Fruit fly (Drosophila melanogaster): ENCODE data around the gene CG33642.

CG33642 gene

DNA sequence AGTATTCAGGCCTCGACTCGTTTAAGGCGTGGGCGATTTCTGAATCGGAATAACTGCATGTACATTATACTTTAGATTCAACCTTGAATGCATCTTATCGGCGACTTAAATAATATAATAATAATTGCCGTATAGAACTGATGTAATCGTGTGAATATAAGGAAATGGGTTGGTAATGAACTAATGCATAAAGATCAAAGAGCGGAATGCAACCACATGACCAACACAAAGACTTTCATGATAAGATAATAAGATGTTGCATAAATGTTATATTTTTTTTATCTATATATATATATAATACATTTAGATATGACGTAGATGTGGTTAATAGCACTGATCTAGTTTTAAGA lies 14.1 kb upstream of the CG33642 start:
- TF ChIP-seq pb (GFP tag; optimal IDR thresholded peaks at IDR 0.05) = no peak
- TF ChIP-seq Ets65A (GFP tag) = peak; percentile 70

- TF ChIP-seq Hmx (GFP tag; optimal IDR thresholded peaks at IDR 0.05) (no peak), CG13624 (GFP tag; optimal IDR thresholded peaks at IDR 0.05) (no peak), CG17361 (GFP tag; IDR thresholded peaks at IDR 0.05) (no peak), row (GFP tag; IDR thresholded peaks at IDR 0.05) (peak; percentile 31; the same call in 1 of the 3 replicates), ems (GFP tag; optimal IDR thresholded peaks at IDR 0.05) (no peak)
Measured at dm6 chr2L:13521807-13522206, 8.0 kb upstream of the CG33642 start.

- TF ChIP-seq gce (GFP tag; IDR thresholded peaks at IDR 0.05) (no peak), CG15269 (tag; optimal IDR thresholded peaks at IDR 0.05) (no peak), zen (tag; optimal IDR thresholded peaks at IDR 0.05) (peak; percentile 15)
Measured at dm6 chr2L:13527541-13527940, 2.2 kb upstream of the CG33642 start, which contains the start of gene CG33640. CG33640 (plus strand) TSS chr2L:13527841.

DNA sequence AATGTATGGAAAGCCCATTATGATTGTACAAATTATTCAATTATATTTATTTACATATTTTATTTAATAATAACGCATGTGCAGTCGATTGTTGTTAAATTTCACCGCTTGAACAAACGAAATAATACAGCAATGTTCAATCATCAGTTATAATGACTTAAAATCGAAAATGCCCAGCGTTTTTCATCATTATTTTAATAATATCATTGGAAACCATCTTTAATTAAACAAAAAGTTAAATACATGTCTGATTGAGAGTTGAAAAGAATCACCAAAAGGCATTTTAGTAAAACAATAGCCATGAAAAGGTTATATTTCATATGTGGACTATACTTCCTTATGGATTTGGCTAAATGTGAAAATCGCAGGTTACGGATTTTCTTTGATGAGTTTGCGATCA lies 1.0 kb upstream of the CG33642 start, which contains the start of gene CG33641:
CG33641 (plus strand) TSS at position 301 of the 400 bp plus-strand sequence.
- TF ChIP-seq bab2 (GFP tag; optimal IDR thresholded peaks at IDR 0.05) (no peak), Jarid2 (GFP tag; optimal IDR thresholded peaks at IDR 0.05) (no peak), Lhr (GFP tag; optimal IDR thresholded peaks at IDR 0.05) (no peak), Nf-YA (GFP tag; IDR thresholded peaks at IDR 0.05) (no peak), HLH3B (GFP tag; IDR thresholded peaks at IDR 0.05) (no peak)

DNA sequence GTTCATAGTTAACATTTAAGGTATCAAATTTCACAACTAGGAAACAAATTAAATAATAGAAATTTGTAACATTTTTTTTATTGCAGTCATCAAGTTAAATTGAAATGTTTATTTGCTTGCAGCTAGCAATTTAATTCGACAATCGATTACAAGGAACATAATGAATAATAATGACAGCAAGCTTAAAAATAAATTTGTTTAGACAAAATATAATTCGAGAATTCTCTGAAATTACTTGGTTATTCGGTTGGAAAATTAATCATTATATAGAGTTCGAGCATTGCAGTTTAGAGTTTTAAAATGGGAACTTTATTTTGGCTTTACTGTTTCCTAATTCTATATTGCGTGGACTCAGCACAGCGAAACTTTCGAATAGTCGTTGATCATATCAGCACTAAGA lies 999 bp downstream of the CG33642 start, which contains the start of gene CG33643:
CG33643 (plus strand) TSS at position 301 of the 400 bp plus-strand sequence.
- no peak for TF ChIP-seq CG10321 (GFP tag; IDR thresholded peaks at IDR 0.05)
- no peak for TF ChIP-seq croc (GFP tag; conservative IDR thresholded peaks at IDR 0.05)
- TF ChIP-seq CG3281 (GFP tag; optimal IDR thresholded peaks at IDR 0.05) = no peak
- no peak for TF ChIP-seq Fer2 (tag; optimal IDR thresholded peaks at IDR 0.05)
- TF ChIP-seq CG1529 (GFP tag; optimal IDR thresholded peaks at IDR 0.05) = no peak

dm6 chr2L:13531785-13532184 lies 2.0 kb downstream of the CG33642 start, which contains the start of gene CG33644:
CG33644 (plus strand) TSS chr2L:13532085.
- TF ChIP-seq CG2116 (GFP tag; optimal IDR thresholded peaks at IDR 0.05) (no peak), CG8359 (GFP tag; optimal IDR thresholded peaks at IDR 0.05; ENCODE audit: borderline replicate concordance) (no peak), grau (tag; optimal IDR thresholded peaks at IDR 0.05) (no peak), al (GFP tag; IDR thresholded peaks at IDR 0.05) (no peak), gem (tag; optimal IDR thresholded peaks at IDR 0.05) (no peak), Usf (GFP tag; optimal IDR thresholded peaks at IDR 0.05) (no peak)

dm6 chr2L:13532524-13532923 lies 2.7 kb downstream of the CG33642 start, which contains the start of gene CG33645:
CG33645 (plus strand) TSS chr2L:13532824.
- TF ChIP-seq kah (GFP tag; optimal IDR thresholded peaks at IDR 0.05) (no peak), fd96Cb (tag; optimal IDR thresholded peaks at IDR 0.05) (no peak), CG34224 (GFP tag; IDR thresholded peaks at IDR 0.05; ENCODE audit: partially characterized antibody) (no peak), tup (GFP tag; optimal IDR thresholded peaks at IDR 0.05) (no peak), fd102C (GFP tag; optimal IDR thresholded peaks at IDR 0.05) (no peak), Fer2 (tag; optimal IDR thresholded peaks at IDR 0.05) (no peak), sens (GFP tag) (no peak)

Data from whole organism, embryonic.